Worm (Caenorhabditis elegans): ENCODE data around the gene Y80D4G.2.

ce11 chrIII:7584131-7584646 is 10.2 kb downstream of the Y80D4G.2 start, which contains the start of gene cup-5:
- TF ChIP-seq pqm-1 (tag; optimal IDR thresholded peaks at IDR 0.05) (no peak), unc-55 (GFP tag; optimal IDR thresholded peaks at IDR 0.05) (no peak), pha-4 (tag; optimal IDR thresholded peaks at IDR 0.05) (no peak), lim-6 (tag; optimal IDR thresholded peaks at IDR 0.05) (no peak), gmeb-2 (tag; optimal IDR thresholded peaks at IDR 0.05) (no peak), ama-1 (optimal IDR thresholded peaks at IDR 0.05) (no peak), ceh-48 (tag; optimal IDR thresholded peaks at IDR 0.05) (no peak), zip-5 (tag; optimal IDR thresholded peaks at IDR 0.05) (no peak), odd-2 (tag; optimal IDR thresholded peaks at IDR 0.05) (no peak)

Data from whole organism, late embryonic.